Worm (Caenorhabditis elegans): ENCODE results near the gene C53A5.13.

ce11 chrV:14579619-14580018, 33.0 kb downstream of the C53A5.13 start, which contains the start of gene gar-3:
- TF ChIP-seq unc-55 (GFP tag; optimal IDR thresholded peaks at IDR 0.05) (no peak), ets-4 (tag; optimal IDR thresholded peaks at IDR 0.05) (no peak), K09A11.1 (tag; optimal IDR thresholded peaks at IDR 0.05; ENCODE audit: insufficient read depth) (no peak), tbx-2 (tag; optimal IDR thresholded peaks at IDR 0.05) (no peak), pha-4 (tag; optimal IDR thresholded peaks at IDR 0.05) (no peak), fkh-10 (GFP tag; optimal IDR thresholded peaks at IDR 0.05) (no peak)
